Worm (Caenorhabditis elegans) whole organism, early embryonic: ENCODE results near the gene srsx-26.

Source experiments
- B0310.2 ChIP-seq: sonication (generic microtip); optimal IDR thresholded peaks from 2 replicates; lab custom pipeline; 2016; ENCODE audit warnings: mild to moderate bottlenecking, missing genetic modification characterization, missing compliant biosample characterization
- F13C5.2 ChIP-seq: sonication (generic microtip); optimal IDR thresholded peaks from 2 replicates; lab custom pipeline; 2017; ENCODE audit warnings: mild to moderate bottlenecking, missing genetic modification characterization, inconsistent platforms, missing compliant biosample characterization
- aly-1 ChIP-seq: sonication (generic microtip); optimal IDR thresholded peaks from 2 replicates; lab custom pipeline; 2016; ENCODE audit warnings: missing genetic modification characterization, missing compliant biosample characterization
- ama-1 ChIP-seq: fragments of 150-350 bp; optimal IDR thresholded peaks from 2 replicates; lab custom pipeline; 2014
- ceh-13 ChIP-seq: fragments of 200-800 bp; sonication (Bioruptor generic); optimal IDR thresholded peaks from 2 replicates; lab custom pipeline; 2018; ENCODE audit warnings: mild to moderate bottlenecking, missing genetic modification characterization, missing compliant biosample characterization
- ceh-36 ChIP-seq: sonication (generic microtip); optimal IDR thresholded peaks from 2 replicates; lab custom pipeline; 2016; ENCODE audit warnings: missing genetic modification characterization, inconsistent platforms, missing compliant biosample characterization
- ets-7 ChIP-seq: sonication (generic microtip); optimal IDR thresholded peaks from 2 replicates; lab custom pipeline; 2016; ENCODE audit warnings: missing genotype, missing genetic modification characterization, missing compliant biosample characterization
- flt-1 ChIP-seq: fragments of 200-800 bp; sonication (Bioruptor generic); IDR thresholded peaks from 2 replicates; pipeline ENCODE4 v1.3.6; 2022; ENCODE audit warnings: missing genetic modification characterization, missing compliant biosample characterization
- hmbx-1 ChIP-seq: sonication (generic microtip); optimal IDR thresholded peaks from 2 replicates; lab custom pipeline; 2016; ENCODE audit warnings: mild to moderate bottlenecking, missing genetic modification characterization, missing compliant biosample characterization
- hmg-4 ChIP-seq: fragments of 200-800 bp; sonication (Bioruptor generic); optimal IDR thresholded peaks from 2 replicates; lab custom pipeline; 2018; ENCODE audit warnings: mild to moderate bottlenecking, missing genetic modification characterization, missing compliant biosample characterization
- hnd-1 ChIP-seq: sonication (generic microtip); optimal IDR thresholded peaks from 2 replicates; lab custom pipeline; 2016; ENCODE audit warnings: missing genetic modification characterization, missing compliant biosample characterization
- pes-1 ChIP-seq: fragments of 200-800 bp; sonication (Bioruptor generic); IDR thresholded peaks from 2 replicates; pipeline ENCODE4 v1.3.6; 2022; ENCODE audit warnings: missing genetic modification reagents, missing genetic modification characterization, missing compliant biosample characterization
- scrt-1 ChIP-seq: fragments of 200-800 bp; sonication (Bioruptor generic); IDR thresholded peaks from 2 replicates; pipeline ENCODE4 v1.3.6; 2022; ENCODE audit warnings: missing genetic modification characterization, missing compliant biosample characterization
- sea-1 ChIP-seq: fragments of 200-800 bp; sonication (Bioruptor generic); conservative IDR thresholded peaks from 2 replicates; pipeline ENCODE4 v1.3.6; 2022; ENCODE audit warnings: missing genetic modification characterization, missing compliant biosample characterization
- tbx-11 ChIP-seq: fragments of 200-800 bp; sonication (Bioruptor generic); IDR thresholded peaks from 2 replicates; pipeline ENCODE4 v1.3.6; 2022; ENCODE audit warnings: missing genetic modification characterization, missing compliant biosample characterization
- tbx-37 ChIP-seq: fragments of 200-800 bp; sonication (Bioruptor generic); conservative IDR thresholded peaks from 2 replicates; pipeline ENCODE4 v1.3.6; 2022; ENCODE audit warnings: missing genetic modification reagents, missing genetic modification characterization, missing compliant biosample characterization
- tra-4 ChIP-seq: sonication (generic microtip); optimal IDR thresholded peaks from 2 replicates; lab custom pipeline; 2017; ENCODE audit warnings: missing genetic modification characterization, missing compliant biosample characterization

Gene srsx-26

DNA sequence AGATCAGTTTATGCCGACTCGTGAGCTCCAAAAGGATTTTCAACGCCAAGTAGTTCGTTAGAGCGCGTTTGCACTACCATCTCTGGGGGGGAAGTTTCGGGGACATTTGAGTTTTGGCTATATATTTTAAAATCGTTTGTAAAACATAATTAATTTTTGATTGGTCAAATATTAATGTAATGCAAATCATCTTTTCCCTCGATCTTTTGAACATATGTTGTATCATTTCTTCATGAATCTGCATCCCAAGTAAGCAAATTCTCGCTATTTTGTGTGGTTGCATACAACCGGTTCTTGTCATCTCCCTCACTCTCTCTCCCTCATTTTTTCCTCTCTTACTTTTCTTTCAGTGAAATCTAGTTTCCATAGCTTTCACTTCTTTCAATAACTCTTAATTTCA lies 29.7 kb downstream of the srsx-26 start:
- TF ChIP-seq flt-1 (GFP tag; lab: Robert Waterston, UW) (no peak), scrt-1 (GFP tag; lab: Robert Waterston, UW) (no peak), F13C5.2 (tag; lab: Kevin White, UChicago) (peak; percentile 44), hmbx-1 (tag; lab: Kevin White, UChicago) (no peak), aly-1 (tag; lab: Kevin White, UChicago) (no peak)

ce11 chrV:10179235-10179634 lies 30.8 kb downstream of the srsx-26 start, which contains the start of gene cul-5:
cul-5 (plus strand) TSS chrV:10179535.
- TF ChIP-seq ceh-13 (no peak), hmbx-1 (tag; lab: Kevin White, UChicago) (no peak), F13C5.2 (tag; lab: Kevin White, UChicago) (no peak), tbx-11 (no peak), pes-1 (GFP tag; lab: Robert Waterston, UW) (no peak), hmg-4 (GFP tag; lab: Kevin White, UChicago) (no peak), tra-4 (tag; lab: Kevin White, UChicago) (no peak), ceh-36 (tag; lab: Kevin White, UChicago) (no peak), ets-7 (no peak), ama-1 (no peak), scrt-1 (GFP tag; lab: Robert Waterston, UW) (no peak), aly-1 (tag; lab: Kevin White, UChicago) (no peak), tbx-37 (no peak), flt-1 (GFP tag; lab: Robert Waterston, UW) (no peak), hnd-1 (tag; lab: Kevin White, UChicago) (no peak), B0310.2 (no peak), sea-1 (no peak)

ce11 chrV:10182984-10183383 lies 34.5 kb downstream of the srsx-26 start, which contains the start of gene ZK856.4:
ZK856.4 (plus strand) TSS chrV:10183284.
- TF ChIP-seq F13C5.2 (tag; lab: Kevin White, UChicago) (no peak), tra-4 (tag; lab: Kevin White, UChicago) (no peak), ama-1 (no peak), ceh-36 (tag; lab: Kevin White, UChicago) (no peak), scrt-1 (GFP tag; lab: Robert Waterston, UW) (no peak), hnd-1 (tag; lab: Kevin White, UChicago) (no peak), flt-1 (GFP tag; lab: Robert Waterston, UW) (no peak), sea-1 (no peak), B0310.2 (no peak), hmg-4 (GFP tag; lab: Kevin White, UChicago) (no peak), ceh-13 (no peak), ets-7 (no peak), tbx-11 (no peak)

ce11 chrV:10183810-10184209 lies 35.4 kb downstream of the srsx-26 start:
- TF ChIP-seq flt-1 (GFP tag; lab: Robert Waterston, UW) (no peak), tbx-37 (no peak), sea-1 (no peak), ama-1 (no peak)

ce11 chrV:10185719-10186118 lies 37.3 kb downstream of the srsx-26 start, which contains the start of gene ZK856.18:
ZK856.18 (minus strand) TSS chrV:10186007.
- TF ChIP-seq ets-7 (no peak), ama-1 (no peak), tra-4 (tag; lab: Kevin White, UChicago) (no peak), ceh-13 (no peak), hmg-4 (GFP tag; lab: Kevin White, UChicago) (no peak), tbx-37 (no peak), F13C5.2 (tag; lab: Kevin White, UChicago) (no peak), tbx-11 (no peak), B0310.2 (no peak), scrt-1 (GFP tag; lab: Robert Waterston, UW) (no peak), pes-1 (GFP tag; lab: Robert Waterston, UW) (no peak), hmbx-1 (tag; lab: Kevin White, UChicago) (no peak), sea-1 (no peak), ceh-36 (tag; lab: Kevin White, UChicago) (no peak), aly-1 (tag; lab: Kevin White, UChicago) (no peak), hnd-1 (tag; lab: Kevin White, UChicago) (no peak), flt-1 (GFP tag; lab: Robert Waterston, UW) (no peak)

- TF ChIP-seq aly-1 (tag; lab: Kevin White, UChicago) (no peak), ama-1 (no peak), B0310.2 (no peak), tbx-11 (no peak), ceh-13 (no peak), ceh-36 (tag; lab: Kevin White, UChicago) (no peak), hmg-4 (GFP tag; lab: Kevin White, UChicago) (no peak), ets-7 (no peak), hnd-1 (tag; lab: Kevin White, UChicago) (no peak), tra-4 (tag; lab: Kevin White, UChicago) (no peak), pes-1 (GFP tag; lab: Robert Waterston, UW) (no peak), F13C5.2 (tag; lab: Kevin White, UChicago) (no peak), sea-1 (no peak), scrt-1 (GFP tag; lab: Robert Waterston, UW) (no peak), flt-1 (GFP tag; lab: Robert Waterston, UW) (no peak), tbx-37 (no peak), hmbx-1 (tag; lab: Kevin White, UChicago) (no peak)
Observed at ce11 chrV:10190081-10190556, 41.7 kb downstream of the srsx-26 start, which contains the start of gene ZK856.5. ZK856.5 (minus strand) TSS chrV:10190131.

- TF ChIP-seq aly-1 (tag; lab: Kevin White, UChicago) (no peak), flt-1 (GFP tag; lab: Robert Waterston, UW) (no peak), ceh-13 (no peak), B0310.2 (no peak), scrt-1 (GFP tag; lab: Robert Waterston, UW) (no peak), tra-4 (tag; lab: Kevin White, UChicago) (no peak), tbx-37 (no peak), hmbx-1 (tag; lab: Kevin White, UChicago) (no peak), hnd-1 (tag; lab: Kevin White, UChicago) (no peak), F13C5.2 (tag; lab: Kevin White, UChicago) (no peak), ets-7 (no peak), pes-1 (GFP tag; lab: Robert Waterston, UW) (no peak), sea-1 (no peak), ceh-36 (tag; lab: Kevin White, UChicago) (no peak), hmg-4 (GFP tag; lab: Kevin White, UChicago) (no peak), tbx-11 (no peak), ama-1 (no peak)
Observed at ce11 chrV:10191242-10191641, 42.8 kb downstream of the srsx-26 start.
